Worm (Caenorhabditis elegans) whole organism, L4/young adult: Measurements from ENCODE around the gene fmo-3.

Source experiments
- W03F9.2 ChIP-seq: fragments of 150-350 bp; optimal IDR thresholded peaks from 2 replicates; lab custom pipeline; 2014; ENCODE audit warnings: missing biosample characterization, missing genetic modification characterization
- dao-5 ChIP-seq: sonication (generic microtip); optimal IDR thresholded peaks from 2 replicates; lab custom pipeline; 2016; ENCODE audit warnings: missing genotype, missing genetic modification characterization, moderate library complexity, missing compliant biosample characterization
- him-1 ChIP-seq: sonication (generic microtip); optimal IDR thresholded peaks from 2 replicates; lab custom pipeline; 2016; ENCODE audit warnings: missing genotype, missing genetic modification reagents, missing genetic modification characterization, missing compliant biosample characterization

DNA sequence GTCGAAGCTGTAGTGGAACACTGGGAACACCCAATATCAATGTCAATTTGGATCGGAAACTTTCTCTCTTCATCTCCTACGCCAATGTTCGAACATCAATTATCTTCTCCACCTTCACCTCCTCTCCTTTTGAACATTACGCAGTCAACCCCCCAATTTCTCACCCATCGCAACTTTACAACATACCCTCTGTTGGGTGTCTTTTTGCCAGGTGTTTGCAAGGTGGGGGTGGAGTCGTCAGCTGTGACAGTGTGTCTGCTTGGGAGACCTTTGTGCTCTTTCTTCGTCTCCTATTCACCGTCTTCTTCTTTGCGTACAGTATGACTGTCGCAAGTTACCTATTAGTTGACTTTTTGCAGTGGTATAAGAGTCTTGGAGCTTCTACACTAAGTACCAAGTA is 27.8 kb upstream of the fmo-3 start:
- TF ChIP-seq W03F9.2 (tag; lab: Kevin White, UChicago) (no peak), him-1 (tag; lab: Kevin White, UChicago) (no peak), dao-5 (tag; lab: Kevin White, UChicago) (no peak)
